Worm (Caenorhabditis elegans) whole organism, L4 larva: Measurements from ENCODE around the gene aptf-4.

Experiments
- D1046.2 ChIP-seq: fragments of 200-800 bp; sonication (Bioruptor generic); IDR thresholded peaks from 2 replicates; pipeline ENCODE4 v1.3.6; 2022; ENCODE audit warnings: missing genetic modification characterization, missing compliant biosample characterization
- F10B5.3 ChIP-seq: sonication (generic microtip); optimal IDR thresholded peaks from 2 replicates; lab custom pipeline; 2016; ENCODE audit warnings: mild to moderate bottlenecking, missing genetic modification characterization, missing compliant biosample characterization
- F37D6.2 ChIP-seq: sonication (generic microtip); optimal IDR thresholded peaks from 2 replicates; lab custom pipeline; 2016; ENCODE audit warnings: mild to moderate bottlenecking, missing genetic modification characterization, missing compliant biosample characterization
- R02D3.7 ChIP-seq: fragments of 150-350 bp; sonication (generic microtip); optimal IDR thresholded peaks from 3 replicates; lab custom pipeline; 2014; ENCODE audit warnings: missing biosample characterization, missing genetic modification characterization
- T20F7.1 ChIP-seq: fragments of 200-800 bp; sonication (Bioruptor generic); optimal IDR thresholded peaks from 2 replicates; lab custom pipeline; 2018; ENCODE audit warnings: mild to moderate bottlenecking, missing genetic modification characterization, missing compliant biosample characterization
- Y75B8A.6 ChIP-seq: fragments of 200-800 bp; sonication (Bioruptor generic); IDR thresholded peaks from 2 replicates; pipeline ENCODE4 v1.3.6; 2022; ENCODE audit warnings: missing genetic modification reagents, missing genetic modification characterization, missing compliant biosample characterization
- ZK337.2 ChIP-seq: fragments of 200-800 bp; sonication (Bioruptor generic); IDR thresholded peaks from 2 replicates; pipeline ENCODE4 v1.3.6; 2022; ENCODE audit warnings: missing genetic modification reagents, missing genetic modification characterization, missing compliant biosample characterization
- aly-2 ChIP-seq: sonication (generic microtip); optimal IDR thresholded peaks from 2 replicates; lab custom pipeline; 2018; ENCODE audit warnings: missing biosample characterization, missing genetic modification characterization
- ama-1 ChIP-seq: fragments of 150-350 bp; optimal IDR thresholded peaks from 2 replicates; lab custom pipeline; 2014; ENCODE audit warnings: inconsistent platforms, mixed read lengths
- arid-1 ChIP-seq: fragments of 200-800 bp; sonication (Bioruptor generic); conservative IDR thresholded peaks from 2 replicates; pipeline ENCODE4 v1.3.6; 2022; ENCODE audit warnings: missing genetic modification reagents, missing genetic modification characterization, missing compliant biosample characterization
- ceh-20 ChIP-seq: fragments of 200-800 bp; sonication (Bioruptor generic); IDR thresholded peaks from 2 replicates; pipeline ENCODE4 v1.3.6; 2022; ENCODE audit warnings: missing genetic modification reagents, missing genetic modification characterization, missing compliant biosample characterization
- ceh-32 ChIP-seq: sonication (generic microtip); optimal IDR thresholded peaks from 2 replicates; lab custom pipeline; 2016; ENCODE audit warnings: mild to moderate bottlenecking, missing genetic modification characterization, missing compliant biosample characterization; ENCODE audit not compliant: poor library complexity
- ceh-62 ChIP-seq: sonication (generic microtip); optimal IDR thresholded peaks from 2 replicates; lab custom pipeline; 2017; ENCODE audit warnings: missing biosample characterization, missing genetic modification characterization
- ceh-82 ChIP-seq: sonication (generic microtip); optimal IDR thresholded peaks from 2 replicates; lab custom pipeline; 2017; ENCODE audit warnings: missing biosample characterization, missing genetic modification characterization
- cey-2 ChIP-seq: sonication (generic microtip); optimal IDR thresholded peaks from 3 replicates; lab custom pipeline; 2017; ENCODE audit warnings: missing genetic modification characterization, mild to moderate bottlenecking, missing compliant biosample characterization, antibody characterized with exemption, borderline replicate concordance; ENCODE audit not compliant: insufficient read depth
- ctbp-1 ChIP-seq: fragments of 200-800 bp; sonication (Bioruptor generic); IDR thresholded peaks from 2 replicates; pipeline ENCODE4 v1.3.6; 2022; ENCODE audit warnings: missing genetic modification reagents, missing genetic modification characterization, missing compliant biosample characterization
- daf-16 ChIP-seq, 3 experiments: sonication (generic microtip); optimal IDR thresholded peaks; 2 replicates each; lab custom pipeline; 2016 to 2017; ENCODE audit warnings: missing genetic modification characterization in 3 of 3, missing genetic modification reagents in 3 of 3, mild to moderate bottlenecking in 2 of 3, missing compliant biosample characterization in 2 of 3, missing biosample characterization in 1 of 3, moderate library complexity in 1 of 3
- daf-19 ChIP-seq: fragments of 200-800 bp; sonication (Bioruptor generic); conservative IDR thresholded peaks from 2 replicates; pipeline ENCODE4 v1.3.6; 2022; ENCODE audit warnings: missing genetic modification characterization, missing compliant biosample characterization
- daf-8 ChIP-seq: fragments of 200-800 bp; sonication (Bioruptor generic); IDR thresholded peaks from 2 replicates; pipeline ENCODE4 v1.3.6; 2022; ENCODE audit warnings: missing genetic modification characterization, missing compliant biosample characterization
- dmd-8 ChIP-seq: fragments of 200-800 bp; sonication (Bioruptor generic); IDR thresholded peaks from 2 replicates; pipeline ENCODE4 v1.3.6; 2022; ENCODE audit warnings: missing genetic modification characterization, missing compliant biosample characterization
- dpl-1 ChIP-seq: fragments of 150-350 bp; optimal IDR thresholded peaks from 2 replicates; lab custom pipeline; 2014; ENCODE audit warnings: missing biosample characterization, missing genetic modification reagents, missing genetic modification characterization
- egl-43 ChIP-seq: fragments of 200-800 bp; sonication (Bioruptor generic); IDR thresholded peaks from 2 replicates; pipeline ENCODE4 v1.3.6; 2022; ENCODE audit warnings: missing genetic modification reagents, missing genetic modification characterization, missing compliant biosample characterization
- fos-1 ChIP-seq: fragments of 150-350 bp; optimal IDR thresholded peaks from 2 replicates; lab custom pipeline; 2014; ENCODE audit warnings: missing biosample characterization, missing genetic modification characterization
- hlh-11 ChIP-seq: fragments of 200-800 bp; sonication (Bioruptor generic); optimal IDR thresholded peaks from 2 replicates; lab custom pipeline; 2018; ENCODE audit warnings: mild to moderate bottlenecking, missing genetic modification characterization, missing compliant biosample characterization
- hlh-30 ChIP-seq: sonication (generic microtip); optimal IDR thresholded peaks from 2 replicates; lab custom pipeline; 2017; ENCODE audit warnings: antibody characterized with exemption, mild to moderate bottlenecking, missing genetic modification characterization, missing compliant biosample characterization; ENCODE audit not compliant: insufficient read depth
- hmg-1.1 ChIP-seq: fragments of 200-800 bp; sonication (Bioruptor generic); IDR thresholded peaks from 2 replicates; pipeline ENCODE4 v1.3.6; 2022; ENCODE audit warnings: missing genetic modification reagents, missing genetic modification characterization, missing compliant biosample characterization
- jun-1 ChIP-seq: fragments of 150-350 bp; optimal IDR thresholded peaks from 2 replicates; lab custom pipeline; 2014; ENCODE audit warnings: missing biosample characterization, missing genetic modification reagents, missing genetic modification characterization
- lim-7 ChIP-seq: fragments of 200-800 bp; sonication (Bioruptor generic); IDR thresholded peaks from 2 replicates; pipeline ENCODE4 v1.3.6; 2022; ENCODE audit warnings: missing genetic modification characterization, missing compliant biosample characterization
- lin-29 ChIP-seq: fragments of 200-800 bp; sonication (Bioruptor generic); IDR thresholded peaks from 2 replicates; pipeline ENCODE4 v1.3.6; 2022; ENCODE audit warnings: missing genetic modification reagents, missing genetic modification characterization, missing compliant biosample characterization
- lin-38 ChIP-seq: fragments of 200-800 bp; sonication (Bioruptor generic); IDR thresholded peaks from 2 replicates; pipeline ENCODE4 v1.3.6; 2022; ENCODE audit warnings: missing genetic modification reagents, missing genetic modification characterization, missing compliant biosample characterization
- lir-3 ChIP-seq: sonication (generic microtip); optimal IDR thresholded peaks from 2 replicates; lab custom pipeline; 2016; ENCODE audit warnings: mild to moderate bottlenecking, missing genetic modification characterization, missing compliant biosample characterization
- mdl-1 ChIP-seq, 2 experiments: fragments of 150-350 bp in 1 of 2; sonication (generic microtip) in 1 of 2; optimal IDR thresholded peaks; 2 replicates each; lab custom pipeline; 2014 to 2017; ENCODE audit warnings: missing biosample characterization in 2 of 2, missing genetic modification characterization in 2 of 2
- mep-1 ChIP-seq: fragments of 150-350 bp; sonication (generic microtip); optimal IDR thresholded peaks from 3 replicates; lab custom pipeline; 2014; ENCODE audit warnings: missing biosample characterization, missing genetic modification characterization
- nhr-102 ChIP-seq: sonication (generic microtip); optimal IDR thresholded peaks from 2 replicates; lab custom pipeline; 2016; ENCODE audit warnings: mild to moderate bottlenecking, missing genetic modification characterization, moderate library complexity, missing compliant biosample characterization
- nhr-111 ChIP-seq: fragments of 200-800 bp; sonication (Bioruptor generic); optimal IDR thresholded peaks from 2 replicates; lab custom pipeline; 2018; ENCODE audit warnings: mild to moderate bottlenecking, missing genetic modification characterization, missing compliant biosample characterization
- nhr-237 ChIP-seq: sonication (generic microtip); optimal IDR thresholded peaks from 2 replicates; lab custom pipeline; 2017; ENCODE audit warnings: missing biosample characterization, missing genetic modification characterization
- nhr-28 ChIP-seq: fragments of 150-350 bp; optimal IDR thresholded peaks from 2 replicates; lab custom pipeline; 2014; ENCODE audit warnings: missing biosample characterization, missing genetic modification characterization
- nhr-42 ChIP-seq: fragments of 200-800 bp; sonication (Bioruptor generic); IDR thresholded peaks from 2 replicates; pipeline ENCODE4 v1.3.6; 2022; ENCODE audit warnings: missing genetic modification characterization, missing compliant biosample characterization
- nhr-48 ChIP-seq: sonication (generic microtip); optimal IDR thresholded peaks from 2 replicates; lab custom pipeline; 2016; ENCODE audit warnings: mild to moderate bottlenecking, missing genetic modification characterization, missing compliant biosample characterization
- nhr-6 ChIP-seq: fragments of 150-350 bp; optimal IDR thresholded peaks from 2 replicates; lab custom pipeline; 2014; ENCODE audit warnings: missing biosample characterization, missing genetic modification characterization
- nhr-76 ChIP-seq: fragments of 150-350 bp; optimal IDR thresholded peaks from 2 replicates; lab custom pipeline; 2014; ENCODE audit warnings: missing biosample characterization, missing genetic modification characterization
- php-3 ChIP-seq: fragments of 200-800 bp; sonication (Bioruptor generic); IDR thresholded peaks from 2 replicates; pipeline ENCODE4 v1.3.6; 2022; ENCODE audit warnings: missing genetic modification reagents, missing genetic modification characterization, missing compliant biosample characterization
- pqm-1 ChIP-seq: sonication (generic microtip); optimal IDR thresholded peaks from 2 replicates; lab custom pipeline; 2017; ENCODE audit warnings: missing biosample characterization, missing genetic modification characterization
- skn-1 ChIP-seq: fragments of 150-350 bp; optimal IDR thresholded peaks from 2 replicates; lab custom pipeline; 2014; ENCODE audit warnings: missing biosample characterization, missing genetic modification characterization
- snpc-1.2 ChIP-seq: fragments of 200-800 bp; sonication (Bioruptor generic); IDR thresholded peaks from 2 replicates; pipeline ENCODE4 v1.3.6; 2022; ENCODE audit warnings: missing genetic modification reagents, missing genetic modification characterization, missing compliant biosample characterization
- spr-1 ChIP-seq: sonication (generic microtip); optimal IDR thresholded peaks from 2 replicates; lab custom pipeline; 2016; ENCODE audit warnings: mild to moderate bottlenecking, missing genetic modification characterization, missing compliant biosample characterization
- tra-1 ChIP-seq: fragments of 200-800 bp; sonication (Bioruptor generic); IDR thresholded peaks from 2 replicates; pipeline ENCODE4 v1.3.6; 2022; ENCODE audit warnings: missing genetic modification reagents, missing genetic modification characterization, missing compliant biosample characterization
- unc-62 ChIP-seq, 3 experiments: fragments of 150-350 bp in 1 of 3; sonication (generic microtip); optimal IDR thresholded peaks in 2 of 3; peaks in 1 of 3; 1 replicate in 1 of 3; 2 replicates in 2 of 3; lab custom pipeline; 2014 to 2017; ENCODE audit warnings: missing biosample characterization in 3 of 3, missing genetic modification characterization in 3 of 3, missing genetic modification reagents in 3 of 3, missing genotype in 1 of 3
- vab-7 ChIP-seq: fragments of 200-800 bp; sonication (Bioruptor generic); IDR thresholded peaks from 2 replicates; pipeline ENCODE4 v1.3.6; 2022; ENCODE audit warnings: missing genetic modification reagents, missing genetic modification characterization, missing compliant biosample characterization
- zip-2 ChIP-seq: fragments of 150-350 bp; optimal IDR thresholded peaks from 2 replicates; lab custom pipeline; 2014; ENCODE audit warnings: missing biosample characterization, missing genetic modification characterization

aptf-4 gene

ce11 chrII:8566039-8566438, 24.7 kb upstream of the aptf-4 start, which contains the start of gene stc-1 (continued):
- TF ChIP-seq hlh-11 (tag; lab: Kevin White, UChicago): no peak
- no peak for TF ChIP-seq nhr-237 (tag; lab: Kevin White, UChicago)
- no peak for TF ChIP-seq skn-1
- TF ChIP-seq nhr-6 (tag; lab: Kevin White, UChicago): peak; percentile 53
- TF ChIP-seq ceh-20 (GFP tag; lab: Robert Waterston, UW): no peak
- TF ChIP-seq nhr-111 (GFP tag; lab: Kevin White, UChicago): no peak
- no peak for TF ChIP-seq snpc-1.2
- TF ChIP-seq jun-1: no peak
- TF ChIP-seq mdl-1 (tag; optimal IDR thresholded peaks at IDR 0.05; lab: Kevin White, UChicago): no peak
- no peak for TF ChIP-seq daf-8 (GFP tag; lab: Robert Waterston, UW)
- TF ChIP-seq zip-2 (tag; lab: Kevin White, UChicago): no peak
- TF ChIP-seq tra-1 (GFP tag; lab: Robert Waterston, UW): no peak
- no peak for TF ChIP-seq lin-29 (GFP tag; lab: Robert Waterston, UW)
- TF ChIP-seq lim-7 (GFP tag; lab: Robert Waterston, UW): no peak
- TF ChIP-seq spr-1 (tag; lab: Kevin White, UChicago): no peak
- TF ChIP-seq lir-3 (tag; lab: Kevin White, UChicago): no peak
- no peak for TF ChIP-seq fos-1
- no peak for TF ChIP-seq F37D6.2 (tag; lab: Kevin White, UChicago)
- no peak for TF ChIP-seq daf-19 (GFP tag; lab: Robert Waterston, UW)
- no peak for TF ChIP-seq nhr-76 (tag; lab: Kevin White, UChicago)
- 0 out of 2 replicates have a peak, but pooled peaks have one; percentile 22 for TF ChIP-seq arid-1 (GFP tag; lab: Robert Waterston, UW)
- no peak for TF ChIP-seq unc-62 (GFP tag; optimal IDR thresholded peaks at IDR 0.05 in 1 of 2; lab: Kevin White, UChicago)
- TF ChIP-seq unc-62 (tag; optimal IDR thresholded peaks at IDR 0.05; lab: Kevin White, UChicago): no peak
- TF ChIP-seq ctbp-1 (GFP tag; lab: Robert Waterston, UW): no peak
- no peak for TF ChIP-seq ZK337.2 (GFP tag; lab: Robert Waterston, UW)
- no peak for TF ChIP-seq ceh-32
- peak; percentile 70 for TF ChIP-seq dpl-1
- no peak for TF ChIP-seq hmg-1.1
- TF ChIP-seq hlh-30 (tag; lab: Kevin White, UChicago): no peak
- no peak for TF ChIP-seq nhr-42 (GFP tag; lab: Robert Waterston, UW)
- no peak for TF ChIP-seq vab-7 (GFP tag; lab: Robert Waterston, UW)
- no peak for TF ChIP-seq aly-2 (tag; lab: Kevin White, UChicago)
- TF ChIP-seq, all 104 proteins: peak for 13

ce11 chrII:8566806-8567266, 23.9 kb upstream of the aptf-4 start, which contains the start of gene F54C9.3:
TSS of gene F54C9.3 (minus strand) at chrII:8566856.
- TF ChIP-seq tra-1 (GFP tag; lab: Robert Waterston, UW): peak; percentile 75; the same call in 1 of the 2 replicates
- no peak for TF ChIP-seq egl-43 (GFP tag; lab: Robert Waterston, UW)
- TF ChIP-seq php-3 (GFP tag; lab: Robert Waterston, UW): peak; percentile 99
- TF ChIP-seq nhr-28 (tag; lab: Kevin White, UChicago): peak; percentile 95
- TF ChIP-seq T20F7.1 (GFP tag; lab: Kevin White, UChicago): peak; percentile 48
- TF ChIP-seq daf-16 (GFP tag; optimal IDR thresholded peaks at IDR 0.05; lab: Kevin White, UChicago): peak in 1 of 2 experiments; percentile 14
- TF ChIP-seq daf-16 (tag; optimal IDR thresholded peaks at IDR 0.05; lab: Kevin White, UChicago): peak; percentile 84
- TF ChIP-seq ceh-20 (GFP tag; lab: Robert Waterston, UW): peak; percentile 96
- TF ChIP-seq nhr-102 (tag; lab: Kevin White, UChicago): peak; percentile 3
- no peak for TF ChIP-seq F10B5.3 (tag; lab: Kevin White, UChicago)
- TF ChIP-seq nhr-111 (GFP tag; lab: Kevin White, UChicago): no peak
- peak; percentile 67 for TF ChIP-seq jun-1
- TF ChIP-seq Y75B8A.6: no peak
- peak; percentile 68 for TF ChIP-seq mep-1 (tag; lab: Kevin White, UChicago)
- TF ChIP-seq ceh-62 (tag; lab: Kevin White, UChicago): no peak
- no peak for TF ChIP-seq cey-2 (tag; lab: Kevin White, UChicago)
- no peak for TF ChIP-seq ceh-82 (tag; lab: Kevin White, UChicago)
- no peak for TF ChIP-seq lir-3 (tag; lab: Kevin White, UChicago)
- TF ChIP-seq lin-38 (GFP tag; lab: Robert Waterston, UW): peak; percentile 16
- TF ChIP-seq nhr-48 (tag; lab: Kevin White, UChicago): peak; percentile 30
- peak; percentile 25 for TF ChIP-seq ama-1 (lab: Kevin White, UChicago)
- TF ChIP-seq D1046.2: no peak
- no peak for TF ChIP-seq dmd-8
- TF ChIP-seq R02D3.7 (tag; lab: Kevin White, UChicago): no peak
- TF ChIP-seq pqm-1 (tag; lab: Kevin White, UChicago): peak; percentile 91
- TF ChIP-seq hlh-30 (tag; lab: Kevin White, UChicago): peak; percentile 50
